Fruit fly (Drosophila melanogaster) Kc167 (cell line): ENCODE results near the gene TTLL15.

ENCODE experiments used
- h ChIP-seq: fragments of >200 bp; optimal IDR thresholded peaks from 3 replicates; lab custom pipeline; 2018; ENCODE audit warnings: missing external identifiers
- insv ChIP-seq: fragments of >200 bp; optimal IDR thresholded peaks from 3 replicates; lab custom pipeline; 2018; ENCODE audit warnings: missing external identifiers

- no peak for TF ChIP-seq h (lab: Kevin White, UChicago)
- TF ChIP-seq insv, result no peak
Observed at dm6 chr3R:10782167-10782566, 32.9 kb upstream of the TTLL15 start, which contains the start of gene CG42633.
